Fruit fly (Drosophila melanogaster) whole organism, adult: Measurements from ENCODE around the gene Acp1.
A peak's percentile ranks its signal among the peaks of the same experiment; 100 is the strongest.

Experiments used
- CG14711 ChIP-seq: fragments of 200-800 bp; sonication (Bioruptor generic); optimal IDR thresholded peaks from 2 replicates; lab custom pipeline; 2018; ENCODE audit warnings: missing biosample characterization, mild to moderate bottlenecking, missing genetic modification characterization, moderate library complexity
- CG5204 ChIP-seq: fragments of 200-800 bp; sonication (Bioruptor generic); optimal IDR thresholded peaks from 2 replicates; lab custom pipeline; 2016; ENCODE audit warnings: missing biosample characterization, missing genetic modification characterization
- kay ChIP-seq: fragments of 200-800 bp; sonication (Bioruptor generic); peaks from one replicate; lab custom pipeline; 2016; ENCODE audit warnings: missing biosample characterization, missing genetic modification characterization, borderline replicate concordance
- ovo ChIP-seq: fragments of 200-800 bp; sonication (Bioruptor generic); optimal IDR thresholded peaks from 2 replicates; lab custom pipeline; 2016; ENCODE audit warnings: missing biosample characterization, missing genetic modification characterization
- pad ChIP-seq: fragments of 200-800 bp; sonication (Bioruptor generic); optimal IDR thresholded peaks from 3 replicates; lab custom pipeline; 2017; ENCODE audit warnings: missing biosample characterization, missing genetic modification characterization, mild to moderate bottlenecking, moderate library complexity, missing genetic modification reagents

The Acp1 gene

dm6 chr2L:7692583-7693080 lies 48.7 kb downstream of the Acp1 start, which contains the start of the genes CG7025 and CG43235:
Gene CG7025, minus strand, starts transcription at chr2L:7692683.
Gene CG43235, plus strand, starts transcription at chr2L:7693030.
- TF ChIP-seq kay (GFP tag; lab: Kevin White, UChicago) (peak; percentile 22), pad (GFP tag; lab: Kevin White, UChicago) (no peak)

- no peak for TF ChIP-seq ovo (GFP tag; lab: Kevin White, UChicago)
- no peak for TF ChIP-seq CG5204 (GFP tag; lab: Kevin White, UChicago)
- no peak for TF ChIP-seq CG14711 (tag; lab: Kevin White, UChicago)
- TF ChIP-seq kay (GFP tag; lab: Kevin White, UChicago) = no peak
These were observed 50.4 kb downstream of the Acp1 start, which contains the start of gene CG18585 for dm6 chr2L:7690961-7691360. Gene CG18585, minus strand, starts transcription at chr2L:7691061.
